Fruit fly (Drosophila melanogaster) whole organism, embryonic: ENCODE data around the gene CG7568.

ENCODE experiments used
- Adf1 ChIP-seq: fragments of 200-800 bp; sonication (Bioruptor generic); IDR thresholded peaks from 2 replicates; pipeline ENCODE4 v1.3.6; 2022; ENCODE audit warnings: missing biosample characterization, missing genetic modification characterization
- Atf3 ChIP-seq: fragments of 200-800 bp; sonication (Bioruptor generic); optimal IDR thresholded peaks from 3 replicates; lab custom pipeline; 2016; ENCODE audit warnings: missing biosample characterization, missing genetic modification characterization
- Awh ChIP-seq: fragments of 200-800 bp; sonication (Bioruptor generic); IDR thresholded peaks from 2 replicates; pipeline ENCODE4, ENCODE4 v1.3.6; 2022; ENCODE audit warnings: missing biosample characterization, missing genetic modification characterization
- BEAF-32 ChIP-seq: fragments of 200-800 bp; sonication (Bioruptor generic); optimal IDR thresholded peaks from 3 replicates; lab custom pipeline; 2017; ENCODE audit warnings: missing biosample characterization, missing genetic modification characterization, mild to moderate bottlenecking, moderate library complexity, missing genetic modification reagents
- Blimp-1 ChIP-seq: fragments of 200-800 bp; sonication (Bioruptor generic); optimal IDR thresholded peaks from 3 replicates; lab custom pipeline; 2018; ENCODE audit warnings: missing biosample characterization, missing genetic modification characterization, mild to moderate bottlenecking, moderate library complexity, missing genetic modification reagents
- CG10321 ChIP-seq: fragments of 200-800 bp; sonication (Bioruptor generic); IDR thresholded peaks from 2 replicates; pipeline ENCODE4 v1.3.6; 2022; ENCODE audit warnings: missing biosample characterization, missing genetic modification characterization
- CG10431 ChIP-seq: fragments of 200-800 bp; sonication (Bioruptor generic); optimal IDR thresholded peaks from 3 replicates; lab custom pipeline; 2018; ENCODE audit warnings: missing biosample characterization, mild to moderate bottlenecking, missing genetic modification characterization
- CG11504 ChIP-seq: fragments of 200-800 bp; sonication (Bioruptor generic); optimal IDR thresholded peaks from 3 replicates; lab custom pipeline; 2019; ENCODE audit warnings: missing biosample characterization, mild to moderate bottlenecking, missing genetic modification characterization, moderate library complexity
- CG11696 ChIP-seq: fragments of 200-800 bp; sonication (Bioruptor generic); IDR thresholded peaks from 2 replicates; pipeline ENCODE4 v1.3.6; 2022; ENCODE audit warnings: missing biosample characterization, missing genetic modification characterization
- CG12155 ChIP-seq: fragments of 200-800 bp; sonication (Bioruptor generic); optimal IDR thresholded peaks from 3 replicates; lab custom pipeline; 2016; ENCODE audit warnings: missing biosample characterization, missing genetic modification characterization
- CG13123 ChIP-seq: fragments of 200-800 bp; sonication (Bioruptor generic); optimal IDR thresholded peaks from 2 replicates; lab custom pipeline; 2016; ENCODE audit warnings: missing biosample characterization, missing genetic modification characterization
- CG13894 ChIP-seq: fragments of 200-800 bp; sonication (Bioruptor generic); optimal IDR thresholded peaks from 3 replicates; lab custom pipeline; 2018; ENCODE audit warnings: missing biosample characterization, mild to moderate bottlenecking, missing genetic modification characterization, moderate library complexity
- CG14965 ChIP-seq: fragments of 200-800 bp; sonication (Bioruptor generic); optimal IDR thresholded peaks from 2 replicates; lab custom pipeline; 2016; ENCODE audit warnings: missing biosample characterization, missing genetic modification characterization, borderline replicate concordance
- CG16863 ChIP-seq: fragments of 200-800 bp; sonication (Bioruptor generic); optimal IDR thresholded peaks from 3 replicates; lab custom pipeline; 2016; ENCODE audit warnings: missing biosample characterization, missing genetic modification characterization
- CG17829 ChIP-seq: fragments of 200-800 bp; optimal IDR thresholded peaks from 2 replicates; lab custom pipeline; 2019; ENCODE audit warnings: missing biosample characterization, mild to moderate bottlenecking, missing genetic modification characterization, moderate library complexity
- CG2116 ChIP-seq: fragments of 200-800 bp; sonication (Bioruptor generic); optimal IDR thresholded peaks from 3 replicates; lab custom pipeline; 2018; ENCODE audit warnings: missing biosample characterization, mild to moderate bottlenecking, missing genetic modification characterization
- CG30403 ChIP-seq: fragments of 200-800 bp; sonication (Bioruptor generic); optimal IDR thresholded peaks from 3 replicates; lab custom pipeline; 2016; ENCODE audit warnings: missing biosample characterization, missing genetic modification characterization
- CG31224 ChIP-seq: fragments of 200-800 bp; sonication (Bioruptor generic); IDR thresholded peaks from 2 replicates; pipeline ENCODE4 v1.3.6; 2022; ENCODE audit warnings: missing biosample characterization, missing genetic modification characterization
- CG32532 ChIP-seq: fragments of 200-800 bp; sonication (Bioruptor generic); IDR thresholded peaks from 2 replicates; pipeline ENCODE4 v1.3.6; 2022; ENCODE audit warnings: missing biosample characterization, missing genetic modification characterization
- CG4820 ChIP-seq: fragments of 200-800 bp; sonication (Bioruptor generic); optimal IDR thresholded peaks from 3 replicates; lab custom pipeline; 2016; ENCODE audit warnings: missing biosample characterization, missing genetic modification characterization
- CG6683 ChIP-seq: fragments of 200-800 bp; sonication (Bioruptor generic); optimal IDR thresholded peaks from 2 replicates; lab custom pipeline; 2017; ENCODE audit warnings: missing biosample characterization, mild to moderate bottlenecking, missing genetic modification characterization, missing genetic modification reagents
- CG6765 ChIP-seq: fragments of 200-800 bp; sonication (Bioruptor generic); optimal IDR thresholded peaks from 3 replicates; lab custom pipeline; 2017; ENCODE audit warnings: missing biosample characterization, mild to moderate bottlenecking, missing genetic modification characterization
- CG8478 ChIP-seq: fragments of >200 bp; optimal IDR thresholded peaks from 2 replicates; lab custom pipeline; 2018
- CG8765 ChIP-seq: fragments of 200-800 bp; sonication (Bioruptor generic); IDR thresholded peaks from 2 replicates; pipeline ENCODE4 v1.3.6; 2022; ENCODE audit warnings: missing biosample characterization, missing genetic modification characterization
- Dip3 ChIP-seq: fragments of 200-800 bp; sonication (Bioruptor generic); optimal IDR thresholded peaks from 3 replicates; lab custom pipeline; 2016; ENCODE audit warnings: missing biosample characterization, missing genetic modification characterization
- Dp ChIP-seq: fragments of 200-800 bp; sonication (Bioruptor generic); optimal IDR thresholded peaks from 2 replicates; lab custom pipeline; 2018; ENCODE audit warnings: missing biosample characterization, mild to moderate bottlenecking, missing genetic modification characterization, moderate library complexity
- Drgx ChIP-seq: fragments of 200-800 bp; sonication (Bioruptor generic); IDR thresholded peaks from 2 replicates; pipeline ENCODE4 v1.3.6; 2022; ENCODE audit warnings: missing biosample characterization, missing genetic modification characterization
- Hr3 ChIP-seq: fragments of 200-800 bp; sonication (Bioruptor generic); optimal IDR thresholded peaks from 3 replicates; lab custom pipeline; 2016; ENCODE audit warnings: missing biosample characterization, missing genetic modification characterization
- Lpt ChIP-seq: fragments of >200 bp; optimal IDR thresholded peaks from 2 replicates; lab custom pipeline; 2018; ENCODE audit warnings: missing biosample characterization, missing genetic modification characterization
- MESR4 ChIP-seq: fragments of 200-800 bp; sonication (Bioruptor generic); optimal IDR thresholded peaks from 2 replicates; lab custom pipeline; 2018; ENCODE audit warnings: missing biosample characterization, mild to moderate bottlenecking, missing genetic modification characterization, moderate library complexity
- Med ChIP-seq: fragments of 200-800 bp; sonication (Bioruptor generic); peaks from one replicate; lab custom pipeline; 2016; ENCODE audit warnings: missing biosample characterization, missing genetic modification characterization, mild to moderate bottlenecking, inconsistent platforms, moderate library complexity
- Mes4 ChIP-seq: fragments of 200-800 bp; sonication (Bioruptor generic); optimal IDR thresholded peaks from 2 replicates; lab custom pipeline; 2016; ENCODE audit warnings: missing biosample characterization, missing genetic modification characterization
- Myb ChIP-seq: fragments of 200-800 bp; sonication (Bioruptor generic); optimal IDR thresholded peaks from 2 replicates; lab custom pipeline; 2016; ENCODE audit warnings: missing biosample characterization, missing genetic modification characterization
- NC2α ChIP-seq: fragments of 200-800 bp; sonication (Bioruptor generic); optimal IDR thresholded peaks from 2 replicates; lab custom pipeline; 2016; ENCODE audit warnings: missing biosample characterization, missing genetic modification characterization
- Sry-δ ChIP-seq: fragments of 200-800 bp; sonication (Bioruptor generic); optimal IDR thresholded peaks from 2 replicates; lab custom pipeline; 2016; ENCODE audit warnings: missing biosample characterization, missing genetic modification characterization
- ab ChIP-seq: fragments of 200-800 bp; sonication (Bioruptor generic); optimal IDR thresholded peaks from 2 replicates; lab custom pipeline; 2016; ENCODE audit warnings: missing biosample characterization, missing genetic modification characterization
- ato ChIP-seq: fragments of 200-800 bp; sonication (Bioruptor generic); IDR thresholded peaks from 2 replicates; pipeline ENCODE4 v1.3.6; 2022; ENCODE audit warnings: missing biosample characterization, missing genetic modification characterization; ENCODE audit not compliant: partially characterized antibody
- bowl ChIP-seq: fragments of 200-800 bp; sonication (Bioruptor generic); IDR thresholded peaks from 2 replicates; pipeline ENCODE4 v1.3.6; 2022; ENCODE audit warnings: missing biosample characterization, missing genetic modification characterization
- cad ChIP-seq: fragments of >200 bp; optimal IDR thresholded peaks from 2 replicates; lab custom pipeline; 2017; ENCODE audit warnings: missing biosample characterization, missing genetic modification characterization
- cas ChIP-seq: fragments of 200-800 bp; sonication (Bioruptor generic); IDR thresholded peaks from 2 replicates; pipeline ENCODE4 v1.3.6; 2022; ENCODE audit warnings: missing biosample characterization, missing genetic modification characterization
- chn ChIP-seq: fragments of 200-800 bp; sonication (Bioruptor generic); optimal IDR thresholded peaks from 2 replicates; lab custom pipeline; 2016; ENCODE audit warnings: missing biosample characterization, missing genetic modification characterization
- dati ChIP-seq: fragments of 200-800 bp; sonication (Bioruptor generic); IDR thresholded peaks from 2 replicates; pipeline ENCODE4 v1.3.6; 2022; ENCODE audit warnings: missing biosample characterization, missing genetic modification characterization
- disco-r ChIP-seq: fragments of 200-800 bp; sonication (Bioruptor generic); optimal IDR thresholded peaks from 2 replicates; lab custom pipeline; 2016; ENCODE audit warnings: missing biosample characterization, missing genetic modification characterization
- gsb ChIP-seq: fragments of 200-800 bp; sonication (Bioruptor generic); IDR thresholded peaks from 2 replicates; pipeline ENCODE4 v1.3.6; 2022; ENCODE audit warnings: missing biosample characterization, missing genetic modification characterization
- jumu ChIP-seq: fragments of 200-800 bp; sonication (Bioruptor generic); optimal IDR thresholded peaks from 3 replicates; lab custom pipeline; 2016; ENCODE audit warnings: missing biosample characterization, missing genetic modification characterization
- oc ChIP-seq: fragments of 200-800 bp; sonication (Bioruptor generic); optimal IDR thresholded peaks from 2 replicates; lab custom pipeline; 2018; ENCODE audit warnings: missing biosample characterization, mild to moderate bottlenecking, missing genetic modification characterization, moderate library complexity
- sd ChIP-seq: fragments of 200-800 bp; sonication (Bioruptor generic); optimal IDR thresholded peaks from 3 replicates; lab custom pipeline; 2018; ENCODE audit warnings: missing biosample characterization, mild to moderate bottlenecking, missing genetic modification characterization, moderate library complexity
- so ChIP-seq: fragments of 200-800 bp; sonication (Bioruptor generic); IDR thresholded peaks from 3 replicates; pipeline ENCODE4 v1.3.6; 2022; ENCODE audit warnings: missing biosample characterization, missing genetic modification characterization
- tx ChIP-seq: fragments of 200-800 bp; sonication (Bioruptor generic); optimal IDR thresholded peaks from 2 replicates; lab custom pipeline; 2016; ENCODE audit warnings: missing biosample characterization, missing genetic modification characterization
- vnd ChIP-seq: fragments of 200-800 bp; sonication (Bioruptor generic); IDR thresholded peaks from 3 replicates; pipeline ENCODE4 v1.3.6; 2022; ENCODE audit warnings: missing biosample characterization, missing genetic modification characterization; ENCODE audit not compliant: partially characterized antibody
- wdn ChIP-seq: fragments of 200-800 bp; sonication (Bioruptor generic); IDR thresholded peaks from 2 replicates; pipeline ENCODE4 v1.3.6; 2022; ENCODE audit warnings: missing biosample characterization, missing genetic modification characterization

CG7568 gene

dm6 chr3R:29591481-29592138 is 9.1 kb downstream of the CG7568 start, which contains the start of gene alph (continued):
- TF ChIP-seq CG32532 (GFP tag; lab: Robert Waterston, UW) (peak; percentile 51), gsb (GFP tag; lab: Robert Waterston, UW) (no peak), CG17829 (peak; percentile 63), Hr3 (peak; percentile 33), sd (tag; lab: Kevin White, UChicago) (no peak), CG30403 (GFP tag; lab: Kevin White, UChicago) (peak; percentile 33), bowl (GFP tag; lab: Robert Waterston, UW) (no peak), Atf3 (peak; percentile 37), Lpt (GFP tag; lab: Kevin White, UChicago) (no peak), CG10431 (no peak), Blimp-1 (GFP tag; lab: Kevin White, UChicago) (peak; percentile 34), Sry-δ (GFP tag; lab: Kevin White, UChicago) (peak; percentile 98), Dip3 (peak; percentile 51), jumu (GFP tag; lab: Kevin White, UChicago) (peak; percentile 16), CG31224 (GFP tag; lab: Robert Waterston, UW) (peak; percentile 14; the same call in 1 of the 2 replicates), NC2α (no peak), MESR4 (GFP tag; lab: Kevin White, UChicago) (peak; percentile 94), Med (GFP tag; lab: Kevin White, UChicago) (peak; percentile 86), dati (GFP tag; lab: Robert Waterston, UW) (no peak), CG11696 (no peak), Adf1 (GFP tag; lab: Robert Waterston, UW) (peak; percentile 44), CG10321 (GFP tag; lab: Robert Waterston, UW) (no peak), Myb (GFP tag; lab: Kevin White, UChicago) (peak; percentile 51), Mes4 (GFP tag; lab: Kevin White, UChicago) (no peak), CG12155 (peak; percentile 22), BEAF-32 (peak; percentile 99), CG13894 (no peak), CG8478 (lab: Kevin White, UChicago) (peak; percentile 78), Dp (GFP tag; lab: Kevin White, UChicago) (peak; percentile 34), ato (GFP tag; lab: Robert Waterston, UW) (peak; percentile 98), CG4820 (GFP tag; lab: Kevin White, UChicago) (peak; percentile 10), CG14965 (no peak), cas (no peak), Drgx (peak; percentile 18; the same call in 1 of the 2 replicates), disco-r (no peak), chn (peak; percentile 30), wdn (GFP tag; lab: Robert Waterston, UW) (no peak; the same call in 1 of the 2 replicates), CG11504 (tag; lab: Kevin White, UChicago) (no peak), cad (GFP tag; lab: Kevin White, UChicago) (no peak), vnd (GFP tag; lab: Robert Waterston, UW) (peak; percentile 98), ab (GFP tag; lab: Kevin White, UChicago) (peak; percentile 0), CG13123 (GFP tag; lab: Kevin White, UChicago) (no peak), oc (tag; lab: Kevin White, UChicago) (no peak), CG16863 (GFP tag; lab: Kevin White, UChicago) (peak; percentile 93), Awh (GFP tag; lab: Robert Waterston, UW) (no peak), CG6683 (GFP tag; lab: Kevin White, UChicago) (no peak), CG8765 (peak; percentile 28), tx (GFP tag; lab: Kevin White, UChicago) (peak; percentile 37), CG6765 (GFP tag; lab: Kevin White, UChicago) (no peak), so (GFP tag; lab: Robert Waterston, UW) (no peak), CG2116 (peak; percentile 94)
